Worm (Caenorhabditis elegans) whole organism, early embryonic: ENCODE measurements around the gene fbxl-3.

Source experiments
- hmg-4 ChIP-seq: fragments of 200-800 bp; sonication (Bioruptor generic); optimal IDR thresholded peaks from 2 replicates; lab custom pipeline; 2018; ENCODE audit warnings: mild to moderate bottlenecking, missing genetic modification characterization, missing compliant biosample characterization
- tbx-37 ChIP-seq: fragments of 200-800 bp; sonication (Bioruptor generic); conservative IDR thresholded peaks from 2 replicates; pipeline ENCODE4 v1.3.6; 2022; ENCODE audit warnings: missing genetic modification reagents, missing genetic modification characterization, missing compliant biosample characterization
- tra-4 ChIP-seq: sonication (generic microtip); optimal IDR thresholded peaks from 2 replicates; lab custom pipeline; 2017; ENCODE audit warnings: missing genetic modification characterization, missing compliant biosample characterization

ce11 chrII:5388786-5389421 lies 9.8 kb downstream of the fbxl-3 start, which contains the start of gene rsp-4:
- TF ChIP-seq tbx-37 (GFP tag; lab: Robert Waterston, UW) (no peak), hmg-4 (GFP tag; lab: Kevin White, UChicago) (no peak), tra-4 (tag; lab: Kevin White, UChicago) (no peak)
